Worm (Caenorhabditis elegans) whole organism, mixed stage, embryonic: Measurements from ENCODE around the gene ZK856.19.

ENCODE experiments used
- elt-1 ChIP-seq: sonication (generic microtip); optimal IDR thresholded peaks from 2 replicates; lab custom pipeline; 2017; ENCODE audit warnings: missing genetic modification characterization, mild to moderate bottlenecking, missing compliant biosample characterization, antibody characterized with exemption, moderate library complexity, borderline replicate concordance; ENCODE audit not compliant: insufficient read depth
- elt-3 ChIP-seq: fragments of 150-350 bp; optimal IDR thresholded peaks from 2 replicates; lab custom pipeline; 2014; ENCODE audit warnings: missing biosample characterization, missing genetic modification characterization
- mab-5 ChIP-seq: fragments of 150-350 bp; optimal IDR thresholded peaks from 2 replicates; lab custom pipeline; 2014; ENCODE audit warnings: missing biosample characterization, missing genetic modification characterization
- mep-1 ChIP-seq: fragments of 150-350 bp; optimal IDR thresholded peaks from 2 replicates; lab custom pipeline; 2017; ENCODE audit warnings: missing biosample characterization, missing genetic modification reagents, missing genetic modification characterization, inconsistent platforms
- nhr-237 ChIP-seq: fragments of 150-350 bp; optimal IDR thresholded peaks from 2 replicates; lab custom pipeline; 2014; ENCODE audit warnings: missing biosample characterization, missing genetic modification characterization
- pha-4 ChIP-seq: fragments of 150-350 bp; optimal IDR thresholded peaks from 2 replicates; lab custom pipeline; 2018; ENCODE audit warnings: missing biosample characterization, missing genetic modification reagents, missing genetic modification characterization
- sem-2 ChIP-seq: fragments of 200-800 bp; sonication (Bioruptor generic); optimal IDR thresholded peaks from 2 replicates; lab custom pipeline; 2018; ENCODE audit warnings: mild to moderate bottlenecking, missing genetic modification characterization, missing compliant biosample characterization
- snpc-4 ChIP-seq: fragments of 150-350 bp; optimal IDR thresholded peaks from 2 replicates; lab custom pipeline; 2014; ENCODE audit warnings: missing biosample characterization, missing genetic modification characterization
- unc-62 ChIP-seq: fragments of 150-350 bp; optimal IDR thresholded peaks from 2 replicates; lab custom pipeline; 2014; ENCODE audit warnings: missing biosample characterization, missing genetic modification reagents, missing genetic modification characterization
- ztf-11 ChIP-seq: fragments of 150-350 bp; optimal IDR thresholded peaks from 2 replicates; lab custom pipeline; 2014; ENCODE audit warnings: missing biosample characterization, missing genetic modification characterization

DNA sequence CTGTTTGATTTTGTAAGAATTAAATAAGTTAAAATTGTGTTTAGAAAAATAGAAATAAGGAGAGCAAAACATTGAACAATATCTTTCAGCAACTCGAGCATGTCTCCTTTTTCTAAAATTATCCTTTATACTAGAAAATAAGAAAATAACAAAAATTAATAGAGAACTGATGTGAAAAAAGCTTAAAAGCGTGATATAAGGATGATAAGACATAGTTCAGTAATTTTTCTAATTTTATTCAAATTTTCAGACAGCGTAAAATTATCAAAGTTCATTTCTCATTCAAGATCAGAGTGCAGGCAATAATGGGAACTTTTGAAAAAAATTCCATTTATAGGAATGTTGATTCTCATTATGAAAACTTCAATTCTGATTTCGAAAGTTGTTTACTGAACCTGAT, 28.6 kb upstream of the ZK856.19 start, which contains the start of gene str-182:
- TF ChIP-seq elt-1 (no peak), ztf-11 (no peak), pha-4 (no peak), nhr-237 (no peak), mab-5 (tag; lab: Kevin White, UChicago) (no peak), snpc-4 (tag; lab: Kevin White, UChicago) (no peak), mep-1 (tag; lab: Kevin White, UChicago) (no peak), unc-62 (GFP tag; lab: Kevin White, UChicago) (no peak), sem-2 (GFP tag; lab: Kevin White, UChicago) (no peak), elt-3 (tag; lab: Kevin White, UChicago) (no peak)
